Worm (Caenorhabditis elegans) whole organism, early embryonic: ENCODE data around the gene ccd-5.
A peak's percentile ranks its signal among the peaks of the same experiment; 100 is the strongest.

Experiments
- B0310.2 ChIP-seq: sonication (generic microtip); optimal IDR thresholded peaks from 2 replicates; lab custom pipeline; 2016; ENCODE audit warnings: mild to moderate bottlenecking, missing genetic modification characterization, missing compliant biosample characterization
- F13C5.2 ChIP-seq: sonication (generic microtip); optimal IDR thresholded peaks from 2 replicates; lab custom pipeline; 2017; ENCODE audit warnings: mild to moderate bottlenecking, missing genetic modification characterization, inconsistent platforms, missing compliant biosample characterization
- aly-1 ChIP-seq: sonication (generic microtip); optimal IDR thresholded peaks from 2 replicates; lab custom pipeline; 2016; ENCODE audit warnings: missing genetic modification characterization, missing compliant biosample characterization
- ama-1 ChIP-seq: fragments of 150-350 bp; optimal IDR thresholded peaks from 2 replicates; lab custom pipeline; 2014
- ceh-13 ChIP-seq: fragments of 200-800 bp; sonication (Bioruptor generic); optimal IDR thresholded peaks from 2 replicates; lab custom pipeline; 2018; ENCODE audit warnings: mild to moderate bottlenecking, missing genetic modification characterization, missing compliant biosample characterization
- ceh-36 ChIP-seq: sonication (generic microtip); optimal IDR thresholded peaks from 2 replicates; lab custom pipeline; 2016; ENCODE audit warnings: missing genetic modification characterization, inconsistent platforms, missing compliant biosample characterization
- ets-7 ChIP-seq: sonication (generic microtip); optimal IDR thresholded peaks from 2 replicates; lab custom pipeline; 2016; ENCODE audit warnings: missing genotype, missing genetic modification characterization, missing compliant biosample characterization
- flt-1 ChIP-seq: fragments of 200-800 bp; sonication (Bioruptor generic); IDR thresholded peaks from 2 replicates; pipeline ENCODE4 v1.3.6; 2022; ENCODE audit warnings: missing genetic modification characterization, missing compliant biosample characterization
- hmbx-1 ChIP-seq: sonication (generic microtip); optimal IDR thresholded peaks from 2 replicates; lab custom pipeline; 2016; ENCODE audit warnings: mild to moderate bottlenecking, missing genetic modification characterization, missing compliant biosample characterization
- hmg-4 ChIP-seq: fragments of 200-800 bp; sonication (Bioruptor generic); optimal IDR thresholded peaks from 2 replicates; lab custom pipeline; 2018; ENCODE audit warnings: mild to moderate bottlenecking, missing genetic modification characterization, missing compliant biosample characterization
- hnd-1 ChIP-seq: sonication (generic microtip); optimal IDR thresholded peaks from 2 replicates; lab custom pipeline; 2016; ENCODE audit warnings: missing genetic modification characterization, missing compliant biosample characterization
- pes-1 ChIP-seq: fragments of 200-800 bp; sonication (Bioruptor generic); IDR thresholded peaks from 2 replicates; pipeline ENCODE4 v1.3.6; 2022; ENCODE audit warnings: missing genetic modification reagents, missing genetic modification characterization, missing compliant biosample characterization
- scrt-1 ChIP-seq: fragments of 200-800 bp; sonication (Bioruptor generic); IDR thresholded peaks from 2 replicates; pipeline ENCODE4 v1.3.6; 2022; ENCODE audit warnings: missing genetic modification characterization, missing compliant biosample characterization
- sea-1 ChIP-seq: fragments of 200-800 bp; sonication (Bioruptor generic); conservative IDR thresholded peaks from 2 replicates; pipeline ENCODE4 v1.3.6; 2022; ENCODE audit warnings: missing genetic modification characterization, missing compliant biosample characterization
- tbx-11 ChIP-seq: fragments of 200-800 bp; sonication (Bioruptor generic); IDR thresholded peaks from 2 replicates; pipeline ENCODE4 v1.3.6; 2022; ENCODE audit warnings: missing genetic modification characterization, missing compliant biosample characterization
- tbx-37 ChIP-seq: fragments of 200-800 bp; sonication (Bioruptor generic); conservative IDR thresholded peaks from 2 replicates; pipeline ENCODE4 v1.3.6; 2022; ENCODE audit warnings: missing genetic modification reagents, missing genetic modification characterization, missing compliant biosample characterization
- tra-4 ChIP-seq: sonication (generic microtip); optimal IDR thresholded peaks from 2 replicates; lab custom pipeline; 2017; ENCODE audit warnings: missing genetic modification characterization, missing compliant biosample characterization

ccd-5 gene

ce11 chrX:2601025-2601705 is 28.7 kb upstream of the ccd-5 start:
- TF ChIP-seq scrt-1 (GFP tag; lab: Robert Waterston, UW) (no peak), aly-1 (tag; lab: Kevin White, UChicago) (no peak), flt-1 (GFP tag; lab: Robert Waterston, UW) (no peak), F13C5.2 (no peak), B0310.2 (tag; lab: Kevin White, UChicago) (no peak), hmbx-1 (tag; lab: Kevin White, UChicago) (no peak), hmg-4 (no peak), sea-1 (no peak), ceh-36 (no peak), tbx-11 (GFP tag; lab: Robert Waterston, UW) (no peak), ets-7 (no peak), ama-1 (lab: Kevin White, UChicago) (no peak), ceh-13 (GFP tag; lab: Kevin White, UChicago) (no peak), pes-1 (GFP tag; lab: Robert Waterston, UW) (no peak), hnd-1 (no peak), tbx-37 (GFP tag; lab: Robert Waterston, UW) (no peak)

- TF ChIP-seq tbx-11 (GFP tag; lab: Robert Waterston, UW) (no peak), scrt-1 (GFP tag; lab: Robert Waterston, UW) (0 out of 2 replicates have a peak, but pooled peaks have one; percentile 15), aly-1 (tag; lab: Kevin White, UChicago) (no peak), ama-1 (lab: Kevin White, UChicago) (no peak), F13C5.2 (peak; percentile 45), hmg-4 (peak; percentile 52), ceh-36 (no peak)
Observed at ce11 chrX:2598833-2599279, 26.4 kb upstream of the ccd-5 start.

- no peak for TF ChIP-seq hmg-4
- TF ChIP-seq tbx-37 (GFP tag; lab: Robert Waterston, UW) = no peak
- TF ChIP-seq hmbx-1 (tag; lab: Kevin White, UChicago) = no peak
- no peak for TF ChIP-seq scrt-1 (GFP tag; lab: Robert Waterston, UW)
- TF ChIP-seq hnd-1 = no peak
- no peak for TF ChIP-seq tbx-11 (GFP tag; lab: Robert Waterston, UW)
- TF ChIP-seq F13C5.2 = no peak
- no peak for TF ChIP-seq aly-1 (tag; lab: Kevin White, UChicago)
- no peak for TF ChIP-seq ceh-13 (GFP tag; lab: Kevin White, UChicago)
- no peak for TF ChIP-seq sea-1
- TF ChIP-seq ceh-36 = no peak
- TF ChIP-seq ama-1 (lab: Kevin White, UChicago) = no peak
- no peak for TF ChIP-seq tra-4 (tag; lab: Kevin White, UChicago)
- no peak for TF ChIP-seq B0310.2 (tag; lab: Kevin White, UChicago)
- TF ChIP-seq pes-1 (GFP tag; lab: Robert Waterston, UW) = no peak
- no peak for TF ChIP-seq flt-1 (GFP tag; lab: Robert Waterston, UW)
- TF ChIP-seq ets-7 = no peak
Observed at ce11 chrX:2596605-2597004, 24.2 kb upstream of the ccd-5 start.

ce11 chrX:2595757-2596059 is 23.3 kb upstream of the ccd-5 start:
- no peak for TF ChIP-seq hnd-1
- no peak for TF ChIP-seq F13C5.2
- TF ChIP-seq ceh-36 = no peak
- TF ChIP-seq hmbx-1 (tag; lab: Kevin White, UChicago) = no peak
- TF ChIP-seq flt-1 (GFP tag; lab: Robert Waterston, UW) = no peak
- TF ChIP-seq pes-1 (GFP tag; lab: Robert Waterston, UW) = no peak
- TF ChIP-seq tra-4 (tag; lab: Kevin White, UChicago) = no peak
- TF ChIP-seq ama-1 (lab: Kevin White, UChicago) = no peak
- TF ChIP-seq tbx-11 (GFP tag; lab: Robert Waterston, UW) = no peak
- no peak for TF ChIP-seq ets-7
- TF ChIP-seq tbx-37 (GFP tag; lab: Robert Waterston, UW) = no peak
- no peak for TF ChIP-seq sea-1
- TF ChIP-seq B0310.2 (tag; lab: Kevin White, UChicago) = no peak
- no peak for TF ChIP-seq ceh-13 (GFP tag; lab: Kevin White, UChicago)
- TF ChIP-seq hmg-4 = no peak
- no peak for TF ChIP-seq aly-1 (tag; lab: Kevin White, UChicago)
- TF ChIP-seq scrt-1 (GFP tag; lab: Robert Waterston, UW) = no peak

- TF ChIP-seq scrt-1 (GFP tag; lab: Robert Waterston, UW) (no peak), B0310.2 (tag; lab: Kevin White, UChicago) (no peak), tra-4 (tag; lab: Kevin White, UChicago) (no peak), flt-1 (GFP tag; lab: Robert Waterston, UW) (no peak), ets-7 (no peak), ceh-13 (GFP tag; lab: Kevin White, UChicago) (no peak), pes-1 (GFP tag; lab: Robert Waterston, UW) (no peak), F13C5.2 (no peak), ama-1 (lab: Kevin White, UChicago) (no peak), hmbx-1 (tag; lab: Kevin White, UChicago) (no peak), sea-1 (no peak), ceh-36 (no peak), hnd-1 (no peak), tbx-11 (GFP tag; lab: Robert Waterston, UW) (no peak), tbx-37 (GFP tag; lab: Robert Waterston, UW) (no peak), aly-1 (tag; lab: Kevin White, UChicago) (no peak), hmg-4 (no peak)
Observed at ce11 chrX:2595027-2595756, 22.7 kb upstream of the ccd-5 start.

ce11 chrX:2593703-2594102 is 21.2 kb upstream of the ccd-5 start, which contains the start of the genes nhr-40 and T03G6.7:
TSS of gene nhr-40 (plus strand) at chrX:2594003.
TSS of gene T03G6.7 (plus strand) at chrX:2594039.
- TF ChIP-seq tbx-11 (GFP tag; lab: Robert Waterston, UW) (no peak), tra-4 (tag; lab: Kevin White, UChicago) (no peak), hmg-4 (no peak), aly-1 (tag; lab: Kevin White, UChicago) (no peak), ets-7 (no peak), ceh-13 (GFP tag; lab: Kevin White, UChicago) (no peak), B0310.2 (tag; lab: Kevin White, UChicago) (no peak), sea-1 (no peak), hmbx-1 (tag; lab: Kevin White, UChicago) (no peak), pes-1 (GFP tag; lab: Robert Waterston, UW) (no peak), ceh-36 (no peak), tbx-37 (GFP tag; lab: Robert Waterston, UW) (no peak), F13C5.2 (no peak), ama-1 (lab: Kevin White, UChicago) (no peak), hnd-1 (no peak)
